Fruit fly (Drosophila melanogaster) whole organism, pupa: Measurements from ENCODE around the gene CG31635.
A peak's percentile ranks its signal among the peaks of the same experiment; 100 is the strongest.

Experiments used
- CG10348 ChIP-seq: fragments of 200-800 bp; sonication (Bioruptor generic); IDR thresholded peaks from 2 replicates; pipeline ENCODE4 v1.3.6; 2022; ENCODE audit warnings: missing biosample characterization, missing genetic modification characterization
- CG12605 ChIP-seq: fragments of 200-800 bp; sonication (Bioruptor generic); IDR thresholded peaks from 2 replicates; pipeline ENCODE4 v1.3.6; 2022; ENCODE audit warnings: missing biosample characterization, missing genetic modification characterization
- CG13204 ChIP-seq: fragments of 200-800 bp; sonication (Bioruptor generic); optimal IDR thresholded peaks from 2 replicates; lab custom pipeline; 2018; ENCODE audit warnings: missing biosample characterization, mild to moderate bottlenecking, missing genetic modification characterization, moderate library complexity
- CG14655 ChIP-seq: fragments of 200-800 bp; sonication (Bioruptor generic); optimal IDR thresholded peaks from 3 replicates; lab custom pipeline; 2017; ENCODE audit warnings: mild to moderate bottlenecking, missing biosample characterization, missing genetic modification reagents, missing genetic modification characterization
- CG15710 ChIP-seq: fragments of 200-800 bp; sonication (Bioruptor generic); optimal IDR thresholded peaks from 2 replicates; lab custom pipeline; 2018; ENCODE audit warnings: missing biosample characterization, mild to moderate bottlenecking, missing genetic modification characterization, moderate library complexity
- CG17806 ChIP-seq: fragments of 200-800 bp; sonication (Bioruptor generic); optimal IDR thresholded peaks from 2 replicates; lab custom pipeline; 2018; ENCODE audit warnings: missing biosample characterization, mild to moderate bottlenecking, missing genetic modification characterization, moderate library complexity
- CG32121 ChIP-seq: fragments of 200-800 bp; sonication (Bioruptor generic); IDR thresholded peaks from 2 replicates; pipeline ENCODE4 v1.3.6; 2022; ENCODE audit warnings: missing biosample characterization, missing genetic modification characterization
- CG34367 ChIP-seq: fragments of 200-800 bp; sonication (Bioruptor generic); optimal IDR thresholded peaks from 2 replicates; lab custom pipeline; 2018; ENCODE audit warnings: missing biosample characterization, mild to moderate bottlenecking, missing genetic modification characterization
- CG4496 ChIP-seq: fragments of 200-800 bp; sonication (Bioruptor generic); IDR thresholded peaks from 3 replicates; pipeline ENCODE4 v1.3.6; 2022; ENCODE audit warnings: missing biosample characterization, missing genetic modification characterization
- CG8159 ChIP-seq: fragments of 200-800 bp; sonication (Bioruptor generic); optimal IDR thresholded peaks from 3 replicates; lab custom pipeline; 2018; ENCODE audit warnings: missing biosample characterization, mild to moderate bottlenecking, missing genetic modification characterization, moderate library complexity
- CG8301 ChIP-seq: fragments of 200-800 bp; sonication (Bioruptor generic); optimal IDR thresholded peaks from 2 replicates; lab custom pipeline; 2018; ENCODE audit warnings: missing biosample characterization, mild to moderate bottlenecking, missing genetic modification characterization
- CG9948 ChIP-seq: fragments of 200-800 bp; sonication (Bioruptor generic); optimal IDR thresholded peaks from 2 replicates; lab custom pipeline; 2018; ENCODE audit warnings: missing biosample characterization, mild to moderate bottlenecking, missing genetic modification characterization, moderate library complexity
- D1 ChIP-seq: fragments of 200-800 bp; sonication (Bioruptor generic); optimal IDR thresholded peaks from 2 replicates; lab custom pipeline; 2018; ENCODE audit warnings: missing biosample characterization, mild to moderate bottlenecking, missing genetic modification characterization, moderate library complexity
- EcR ChIP-seq: fragments of 200-800 bp; sonication (Bioruptor generic); optimal IDR thresholded peaks from 3 replicates; lab custom pipeline; 2019; ENCODE audit warnings: missing biosample characterization, missing genetic modification characterization, mild to moderate bottlenecking, moderate library complexity, missing genetic modification reagents
- Ets98B ChIP-seq: fragments of 200-800 bp; sonication (Bioruptor generic); IDR thresholded peaks from 2 replicates; pipeline ENCODE4 v1.3.6; 2022; ENCODE audit warnings: missing biosample characterization, missing genetic modification characterization
- Pif1A ChIP-seq: fragments of 200-800 bp; sonication (Bioruptor generic); optimal IDR thresholded peaks from 3 replicates; lab custom pipeline; 2016; ENCODE audit warnings: missing biosample characterization, missing genetic modification characterization
- Pif1B ChIP-seq: fragments of 200-800 bp; sonication (Bioruptor generic); optimal IDR thresholded peaks from 3 replicates; lab custom pipeline; 2016; ENCODE audit warnings: missing biosample characterization, missing genetic modification characterization
- Snoo ChIP-seq: fragments of 200-800 bp; sonication (Bioruptor generic); optimal IDR thresholded peaks from 3 replicates; lab custom pipeline; 2017; ENCODE audit warnings: missing biosample characterization, mild to moderate bottlenecking, missing genetic modification characterization, inconsistent platforms
- fd96Ca ChIP-seq: fragments of 200-800 bp; sonication (Bioruptor generic); IDR thresholded peaks from 3 replicates; pipeline ENCODE4 v1.3.6; 2022; ENCODE audit warnings: missing biosample characterization, missing genetic modification characterization
- gl ChIP-seq: fragments of 200-800 bp; sonication (Bioruptor generic); optimal IDR thresholded peaks from 2 replicates; lab custom pipeline; 2018; ENCODE audit warnings: missing biosample characterization, mild to moderate bottlenecking, missing genetic modification characterization
- rn ChIP-seq: fragments of 200-800 bp; sonication (Bioruptor generic); IDR thresholded peaks from 2 replicates; pipeline ENCODE4 v1.3.6; 2022; ENCODE audit warnings: missing biosample characterization, missing genetic modification characterization

CG31635 gene

DNA sequence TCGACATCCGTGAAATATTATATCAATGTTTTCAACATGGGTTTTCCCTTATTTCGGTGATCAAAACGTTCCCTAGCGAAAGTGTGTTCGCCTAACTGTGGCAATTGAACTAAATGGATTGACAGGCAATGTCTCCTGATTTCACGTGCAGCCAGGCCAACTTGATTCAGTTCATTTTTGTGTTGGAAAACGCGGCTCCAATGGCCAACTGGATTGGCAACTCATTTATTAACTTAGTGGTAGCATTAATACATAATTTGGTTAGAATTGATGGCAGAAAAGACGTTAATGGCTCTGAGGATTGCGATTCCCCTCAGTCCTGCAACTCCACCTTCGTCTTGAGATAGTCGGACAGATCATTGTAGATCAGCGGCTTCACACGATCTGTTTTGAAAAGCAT lies 37.7 kb upstream of the CG31635 start, which contains the start of gene CG11327:
Gene CG11327 (minus strand): TSS at position 101 of the 400 bp plus-strand sequence.
- TF ChIP-seq CG4496 (GFP tag; lab: Robert Waterston, UW), result no peak
- no peak for TF ChIP-seq CG9948 (tag; lab: Kevin White, UChicago)
- TF ChIP-seq CG12605 (GFP tag; lab: Robert Waterston, UW), result no peak
- TF ChIP-seq EcR (GFP tag; lab: Kevin White, UChicago), result no peak
- TF ChIP-seq D1, result no peak
- no peak for TF ChIP-seq Pif1A (GFP tag; lab: Kevin White, UChicago)
- TF ChIP-seq CG8159 (tag; lab: Kevin White, UChicago), result no peak
- no peak for TF ChIP-seq CG10348 (GFP tag; lab: Robert Waterston, UW)
- TF ChIP-seq CG15710, result no peak
- TF ChIP-seq CG8301 (tag; lab: Kevin White, UChicago), result no peak
- TF ChIP-seq CG32121 (GFP tag; lab: Robert Waterston, UW), result no peak
- no peak for TF ChIP-seq Pif1B (GFP tag; lab: Kevin White, UChicago)
- no peak for TF ChIP-seq Ets98B (GFP tag; lab: Robert Waterston, UW)
- no peak for TF ChIP-seq CG14655 (GFP tag; lab: Kevin White, UChicago)
- no peak for TF ChIP-seq gl (tag; lab: Kevin White, UChicago)
- no peak for TF ChIP-seq CG13204 (GFP tag; lab: Kevin White, UChicago)
- TF ChIP-seq, all 21 proteins: peak for 0

DNA sequence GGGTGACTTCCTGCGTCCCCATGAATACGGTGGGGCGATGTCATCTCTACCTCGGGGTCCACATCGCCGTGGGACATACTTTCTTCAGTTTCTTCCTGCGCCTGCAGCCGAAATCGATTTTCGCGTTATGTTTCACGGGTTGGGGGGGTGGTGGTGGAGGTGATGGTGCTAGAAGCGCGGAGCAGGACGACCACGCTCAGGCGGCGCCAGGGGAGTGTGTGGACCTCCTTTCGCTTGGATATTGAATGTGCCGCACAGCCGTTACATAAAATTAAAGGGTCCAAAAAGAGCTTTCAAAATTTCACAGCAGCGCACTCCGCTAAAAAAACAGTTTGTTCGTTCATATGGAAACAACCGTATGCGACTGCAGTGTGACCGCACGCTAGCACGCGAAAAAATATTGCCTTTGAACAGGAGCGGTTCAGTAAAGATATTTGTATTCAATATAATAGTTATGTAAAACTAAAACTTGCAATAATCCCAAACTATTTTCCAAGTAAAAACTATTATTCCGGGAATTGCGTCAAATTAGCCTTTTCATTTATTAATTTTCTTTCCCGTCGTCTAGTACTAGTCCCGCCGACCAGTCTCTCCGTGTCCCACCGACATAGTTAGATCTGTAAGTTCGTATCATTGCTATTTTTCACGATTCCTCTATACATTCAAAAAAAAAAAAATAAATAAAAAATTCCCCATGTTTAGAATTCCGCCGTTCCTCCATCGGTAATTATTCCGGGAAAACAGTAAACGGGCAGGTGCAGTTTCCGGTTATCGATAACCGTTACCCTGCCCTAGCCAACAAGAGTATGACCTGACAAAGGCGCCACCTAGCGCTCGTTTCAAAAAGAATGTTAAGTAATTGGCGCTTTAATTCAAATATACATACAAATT lies 35.3 kb upstream of the CG31635 start, which contains the start of gene Nhe3:
Gene Nhe3 (minus strand): TSS at position 373 of the 891 bp plus-strand sequence.
- TF ChIP-seq CG15710, result peak; percentile 65
- peak; percentile 70 for TF ChIP-seq Ets98B (GFP tag; lab: Robert Waterston, UW)
- TF ChIP-seq CG17806, result peak; percentile 54
- peak; percentile 21 for TF ChIP-seq Pif1B (GFP tag; lab: Kevin White, UChicago)
- TF ChIP-seq CG32121 (GFP tag; lab: Robert Waterston, UW), result peak; percentile 68
- TF ChIP-seq D1, result no peak
- peak; percentile 34 for TF ChIP-seq Pif1A (GFP tag; lab: Kevin White, UChicago)
- no peak for TF ChIP-seq CG13204 (GFP tag; lab: Kevin White, UChicago)
- TF ChIP-seq EcR (GFP tag; lab: Kevin White, UChicago), result no peak
- peak; percentile 19; the same call in 1 of the 2 replicates for TF ChIP-seq rn
- peak; percentile 55; the same call in 1 of the 2 replicates for TF ChIP-seq CG12605 (GFP tag; lab: Robert Waterston, UW)
- peak; percentile 77 for TF ChIP-seq CG4496 (GFP tag; lab: Robert Waterston, UW)
- peak; percentile 78 for TF ChIP-seq fd96Ca (GFP tag; lab: Robert Waterston, UW)
- TF ChIP-seq Snoo (tag; lab: Kevin White, UChicago), result peak; percentile 79
- TF ChIP-seq, all 21 proteins: peak for 11

DNA sequence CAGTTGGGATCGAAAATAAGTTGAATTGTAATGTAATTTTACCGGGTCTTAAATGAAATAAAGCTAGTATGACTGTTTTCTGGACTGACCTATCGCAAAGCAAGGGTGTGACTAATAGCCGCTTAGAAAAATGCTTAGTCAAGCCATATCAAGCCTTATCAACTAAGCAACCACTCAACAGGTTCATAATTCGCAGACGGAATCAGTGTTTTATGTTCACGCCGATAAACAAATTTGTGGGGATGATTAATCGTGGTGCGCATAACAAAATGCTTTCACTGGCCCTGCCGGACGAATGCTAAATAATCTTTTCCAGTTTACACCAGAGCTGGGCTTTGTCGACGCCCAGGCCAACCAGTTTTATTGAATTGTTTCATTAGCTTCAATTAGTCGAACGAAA lies 34.0 kb upstream of the CG31635 start:
- TF ChIP-seq CG12605 (GFP tag; lab: Robert Waterston, UW) (no peak), rn (no peak)

DNA sequence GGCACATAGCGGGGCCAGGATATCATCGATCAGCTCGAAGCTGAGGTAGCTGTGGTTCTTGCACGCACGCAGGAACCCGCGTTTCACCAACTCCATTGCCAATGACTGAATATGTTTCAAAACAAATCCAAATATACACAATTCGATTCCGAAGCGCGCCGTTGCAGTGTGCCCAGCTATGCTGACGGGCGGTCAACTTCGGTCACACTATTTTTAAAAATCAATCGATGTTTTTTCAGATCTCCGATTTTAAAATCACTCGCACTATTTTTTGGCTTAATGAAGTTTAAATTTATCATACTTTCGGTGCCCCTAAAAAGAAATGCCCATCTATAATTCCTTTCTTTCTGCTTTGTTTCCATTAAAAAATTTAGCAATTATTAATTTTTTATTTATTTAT lies 28.5 kb upstream of the CG31635 start, which contains the start of gene Nse1:
Gene Nse1 (minus strand): TSS at position 173 of the 400 bp plus-strand sequence.
- no peak for TF ChIP-seq CG15710
- no peak for TF ChIP-seq CG8159 (tag; lab: Kevin White, UChicago)

DNA sequence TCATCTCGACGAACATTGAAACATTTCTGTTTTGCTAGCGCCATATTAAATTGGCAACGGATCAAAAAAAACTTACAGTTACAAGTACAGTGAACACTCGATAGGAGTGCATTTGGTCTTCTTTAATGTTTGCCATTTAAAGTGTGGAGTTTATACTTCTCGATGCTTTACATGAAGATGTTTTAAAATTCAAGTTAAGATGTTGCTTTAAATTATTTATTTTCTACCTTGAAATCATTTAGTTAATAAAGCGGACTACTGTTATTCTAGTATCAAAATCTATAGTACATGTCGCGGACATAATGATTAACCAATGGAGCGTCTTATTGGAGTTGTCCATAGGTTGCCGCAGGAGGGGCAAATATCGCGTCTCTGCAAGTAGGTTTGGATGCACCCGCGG lies 27.6 kb upstream of the CG31635 start, which contains the start of gene cort:
Gene cort (minus strand): TSS at position 101 of the 400 bp plus-strand sequence.
- TF ChIP-seq CG12605 (GFP tag; lab: Robert Waterston, UW) (no peak), CG32121 (GFP tag; lab: Robert Waterston, UW) (no peak), CG8159 (tag; lab: Kevin White, UChicago) (no peak), CG34367 (tag; lab: Kevin White, UChicago) (no peak), CG14655 (GFP tag; lab: Kevin White, UChicago) (no peak), gl (tag; lab: Kevin White, UChicago) (no peak), EcR (GFP tag; lab: Kevin White, UChicago) (no peak), Pif1B (GFP tag; lab: Kevin White, UChicago) (no peak), Snoo (tag; lab: Kevin White, UChicago) (no peak), D1 (no peak), CG13204 (GFP tag; lab: Kevin White, UChicago) (no peak), CG15710 (no peak), CG17806 (no peak)

DNA sequence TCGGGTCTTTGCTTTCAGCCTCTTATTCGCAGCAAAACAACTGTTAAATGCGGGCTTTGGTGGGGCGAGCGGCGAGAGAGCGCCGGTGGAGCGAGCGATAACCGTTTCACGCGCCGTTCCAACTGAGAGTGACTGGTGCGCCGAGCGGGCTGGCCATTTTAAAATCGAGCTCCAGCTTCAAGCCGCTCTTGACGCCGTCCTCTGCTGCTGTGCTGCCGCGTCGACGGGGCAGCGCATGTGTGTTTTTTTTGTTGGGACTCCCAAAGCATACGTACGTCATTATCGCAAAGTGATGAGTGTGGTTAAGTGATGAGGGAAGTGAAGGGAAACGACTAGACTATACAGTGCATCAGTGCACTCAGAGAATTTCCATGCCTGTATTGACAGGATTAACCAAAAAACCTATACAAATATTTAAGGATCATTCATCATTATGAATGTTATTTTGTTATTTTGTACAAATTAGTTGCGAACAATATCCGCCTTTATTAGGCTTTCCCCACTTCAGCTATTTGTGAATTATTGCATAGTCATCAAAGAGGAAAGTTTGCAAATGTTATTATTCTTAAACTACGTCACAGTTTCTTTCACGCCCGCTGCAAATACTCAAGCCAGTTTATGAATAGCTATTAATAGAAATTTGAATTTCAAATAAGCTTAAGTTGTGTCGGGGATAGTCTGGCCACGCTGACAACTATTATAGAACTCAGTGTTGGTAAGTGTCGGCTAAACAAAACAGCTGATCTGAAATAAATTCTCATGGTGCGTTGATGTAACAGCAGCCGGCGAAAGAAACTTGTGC lies 24.5 kb upstream of the CG31635 start, which contains the start of gene Spn27A:
Gene Spn27A (minus strand): TSS at position 137 of the 802 bp plus-strand sequence.
- TF ChIP-seq CG8159 (tag; lab: Kevin White, UChicago) (no peak), Pif1B (GFP tag; lab: Kevin White, UChicago) (peak; percentile 70), D1 (no peak), CG15710 (peak; percentile 67), fd96Ca (GFP tag; lab: Robert Waterston, UW) (peak; percentile 80), CG14655 (GFP tag; lab: Kevin White, UChicago) (no peak), CG13204 (GFP tag; lab: Kevin White, UChicago) (peak; percentile 96), Snoo (tag; lab: Kevin White, UChicago) (peak; percentile 58), CG8301 (tag; lab: Kevin White, UChicago) (no peak), CG4496 (GFP tag; lab: Robert Waterston, UW) (peak; percentile 76), CG9948 (tag; lab: Kevin White, UChicago) (peak; percentile 70), CG10348 (GFP tag; lab: Robert Waterston, UW) (no peak), CG34367 (tag; lab: Kevin White, UChicago) (peak; percentile 60), CG12605 (GFP tag; lab: Robert Waterston, UW) (peak; percentile 71), rn (peak; percentile 44; the same call in 1 of the 2 replicates), CG17806 (peak; percentile 72), Pif1A (GFP tag; lab: Kevin White, UChicago) (no peak), CG32121 (GFP tag; lab: Robert Waterston, UW) (peak; percentile 84), Ets98B (GFP tag; lab: Robert Waterston, UW) (peak; percentile 75), gl (tag; lab: Kevin White, UChicago) (peak; percentile 65), EcR (GFP tag; lab: Kevin White, UChicago) (peak; percentile 45)
- TF ChIP-seq, all 21 proteins: peak for 15
